Fruit fly (Drosophila melanogaster) whole organism, embryonic: ENCODE measurements around the gene usp.

Source experiments
- ATbp ChIP-seq: fragments of 200-800 bp; sonication (Bioruptor generic); optimal IDR thresholded peaks from 2 replicates; lab custom pipeline; 2017; ENCODE audit warnings: missing biosample characterization, mild to moderate bottlenecking, missing genetic modification characterization, missing genetic modification reagents
- CG10147 ChIP-seq: fragments of 200-800 bp; sonication (Bioruptor generic); optimal IDR thresholded peaks from 2 replicates; lab custom pipeline; 2019; ENCODE audit warnings: missing biosample characterization, mild to moderate bottlenecking, missing genetic modification characterization, moderate library complexity
- CG10267 ChIP-seq: fragments of 200-800 bp; sonication (Bioruptor generic); optimal IDR thresholded peaks from 2 replicates; lab custom pipeline; 2018; ENCODE audit warnings: missing biosample characterization, mild to moderate bottlenecking, missing genetic modification characterization, moderate library complexity
- CG11247 ChIP-seq: fragments of 200-800 bp; sonication (Bioruptor generic); IDR thresholded peaks from 2 replicates; pipeline ENCODE4 v1.3.6; 2022; ENCODE audit warnings: missing biosample characterization, missing genetic modification characterization
- CG12219 ChIP-seq: fragments of 200-800 bp; sonication (Bioruptor generic); optimal IDR thresholded peaks from 3 replicates; lab custom pipeline; 2018; ENCODE audit warnings: missing biosample characterization, mild to moderate bottlenecking, missing genetic modification characterization
- CG12299 ChIP-seq: fragments of 200-800 bp; sonication (Bioruptor generic); optimal IDR thresholded peaks from 2 replicates; lab custom pipeline; 2018; ENCODE audit warnings: missing biosample characterization, mild to moderate bottlenecking, missing genetic modification characterization
- CG13624 ChIP-seq: fragments of 200-800 bp; sonication (Bioruptor generic); optimal IDR thresholded peaks from 2 replicates; lab custom pipeline; 2016; ENCODE audit warnings: missing biosample characterization, missing genetic modification characterization
- CG1529 ChIP-seq: fragments of 200-800 bp; sonication (Bioruptor generic); optimal IDR thresholded peaks from 3 replicates; lab custom pipeline; 2018; ENCODE audit warnings: missing biosample characterization, missing genetic modification characterization
- CG16815 ChIP-seq: fragments of 200-800 bp; sonication (Bioruptor generic); optimal IDR thresholded peaks from 3 replicates; lab custom pipeline; 2017; ENCODE audit warnings: missing biosample characterization, mild to moderate bottlenecking, missing genetic modification characterization
- CG17328 ChIP-seq: fragments of 200-800 bp; sonication (Bioruptor generic); IDR thresholded peaks from 2 replicates; pipeline ENCODE4 v1.3.6; 2022; ENCODE audit warnings: missing biosample characterization, missing genetic modification characterization
- CG18764 ChIP-seq: fragments of 200-800 bp; sonication (Bioruptor generic); optimal IDR thresholded peaks from 3 replicates; lab custom pipeline; 2016; ENCODE audit warnings: missing biosample characterization, missing genetic modification characterization
- CG3065 ChIP-seq: fragments of 200-800 bp; sonication (Bioruptor generic); optimal IDR thresholded peaks from 2 replicates; lab custom pipeline; 2016; ENCODE audit warnings: missing biosample characterization, missing genetic modification characterization
- CG3163 ChIP-seq: fragments of 200-800 bp; sonication (Bioruptor generic); optimal IDR thresholded peaks from 3 replicates; lab custom pipeline; 2016; ENCODE audit warnings: missing biosample characterization, missing genetic modification characterization
- CG34224 ChIP-seq: fragments of 200-800 bp; sonication (Bioruptor generic); IDR thresholded peaks from 3 replicates; pipeline ENCODE4 v1.3.6; 2022; ENCODE audit warnings: missing biosample characterization, missing genetic modification characterization; ENCODE audit not compliant: partially characterized antibody
- CG4404 ChIP-seq: fragments of 200-800 bp; sonication (Bioruptor generic); IDR thresholded peaks from 2 replicates; pipeline ENCODE4 v1.3.6; 2022; ENCODE audit warnings: missing biosample characterization, missing genetic modification characterization
- CG4854 ChIP-seq: fragments of 200-800 bp; sonication (Bioruptor generic); optimal IDR thresholded peaks from 2 replicates; lab custom pipeline; 2016; ENCODE audit warnings: missing biosample characterization, missing genetic modification characterization, inconsistent platforms
- CG6175 ChIP-seq: fragments of 200-800 bp; sonication (Bioruptor generic); IDR thresholded peaks from 3 replicates; pipeline ENCODE4 v1.3.6; 2022; ENCODE audit warnings: missing biosample characterization, missing genetic modification characterization
- CG6654 ChIP-seq: fragments of 200-800 bp; sonication (Bioruptor generic); optimal IDR thresholded peaks from 2 replicates; lab custom pipeline; 2017; ENCODE audit warnings: missing biosample characterization, mild to moderate bottlenecking, missing genetic modification characterization
- CG7786 ChIP-seq: fragments of 200-800 bp; sonication (Bioruptor generic); optimal IDR thresholded peaks from 2 replicates; lab custom pipeline; 2016; ENCODE audit warnings: missing biosample characterization, missing genetic modification characterization
- CG8281 ChIP-seq: fragments of 200-800 bp; sonication (Bioruptor generic); optimal IDR thresholded peaks from 2 replicates; lab custom pipeline; 2018; ENCODE audit warnings: missing biosample characterization, mild to moderate bottlenecking, missing genetic modification characterization, moderate library complexity
- CG8359 ChIP-seq: fragments of 200-800 bp; sonication (Bioruptor generic); optimal IDR thresholded peaks from 2 replicates; lab custom pipeline; 2017; ENCODE audit warnings: missing biosample characterization, mild to moderate bottlenecking, missing genetic modification characterization, borderline replicate concordance
- CG8765 ChIP-seq: fragments of 200-800 bp; sonication (Bioruptor generic); IDR thresholded peaks from 2 replicates; pipeline ENCODE4 v1.3.6; 2022; ENCODE audit warnings: missing biosample characterization, missing genetic modification characterization
- CG8944 ChIP-seq: fragments of 200-800 bp; sonication (Bioruptor generic); optimal IDR thresholded peaks from 3 replicates; lab custom pipeline; 2016; ENCODE audit warnings: missing biosample characterization, missing genetic modification characterization
- CG9437 ChIP-seq: fragments of 200-800 bp; sonication (Bioruptor generic); optimal IDR thresholded peaks from 2 replicates; lab custom pipeline; 2018; ENCODE audit warnings: missing biosample characterization, mild to moderate bottlenecking, missing genetic modification characterization
- H2.0 ChIP-seq: fragments of 200-800 bp; sonication (Bioruptor generic); IDR thresholded peaks from 2 replicates; pipeline ENCODE4 v1.3.6; 2022; ENCODE audit warnings: missing biosample characterization, missing genetic modification characterization
- HLH54F ChIP-seq: fragments of 200-800 bp; sonication (Bioruptor generic); optimal IDR thresholded peaks from 3 replicates; lab custom pipeline; 2016; ENCODE audit warnings: missing biosample characterization, missing genetic modification characterization
- Hr39 ChIP-seq: fragments of >200 bp; optimal IDR thresholded peaks from 2 replicates; lab custom pipeline; 2017
- Lhr ChIP-seq: fragments of 200-800 bp; sonication (Bioruptor generic); optimal IDR thresholded peaks from 3 replicates; lab custom pipeline; 2017; ENCODE audit warnings: mild to moderate bottlenecking, missing biosample characterization, missing genetic modification reagents, missing genetic modification characterization
- Nf-YA ChIP-seq: fragments of 200-800 bp; sonication (Bioruptor generic); IDR thresholded peaks from 2 replicates; pipeline ENCODE4 v1.3.6; 2022; ENCODE audit warnings: missing biosample characterization, missing genetic modification characterization
- Scr ChIP-seq: fragments of 200-800 bp; sonication (Bioruptor generic); IDR thresholded peaks from 2 replicates; pipeline ENCODE4 v1.3.6; 2022; ENCODE audit warnings: missing biosample characterization, missing genetic modification characterization; ENCODE audit not compliant: partially characterized antibody
- abd-A ChIP-seq: fragments of 200-800 bp; sonication (Bioruptor generic); optimal IDR thresholded peaks from 3 replicates; lab custom pipeline; 2019; ENCODE audit warnings: missing biosample characterization, mild to moderate bottlenecking, missing genetic modification characterization, moderate library complexity
- ac ChIP-seq: fragments of 200-800 bp; sonication (Bioruptor generic); optimal IDR thresholded peaks from 3 replicates; lab custom pipeline; 2017; ENCODE audit warnings: missing biosample characterization, mild to moderate bottlenecking, missing genetic modification characterization
- al ChIP-seq: fragments of 200-800 bp; sonication (Bioruptor generic); IDR thresholded peaks from 2 replicates; pipeline ENCODE4 v1.3.6; 2022; ENCODE audit warnings: missing biosample characterization, missing genetic modification characterization
- bcd ChIP-seq: fragments of 200-800 bp; sonication (Bioruptor generic); optimal IDR thresholded peaks from 2 replicates; lab custom pipeline; 2017; ENCODE audit warnings: missing biosample characterization, mild to moderate bottlenecking, missing genetic modification characterization
- crp ChIP-seq, 2 experiments: fragments of 200-800 bp; sonication (Bioruptor generic); optimal IDR thresholded peaks; 2 replicates in 1 of 2; 3 replicates in 1 of 2; lab custom pipeline; 2017; ENCODE audit warnings: missing biosample characterization in 2 of 2, missing genetic modification characterization in 2 of 2, mild to moderate bottlenecking in 1 of 2, moderate library complexity in 1 of 2
- dimm ChIP-seq: fragments of 200-800 bp; sonication (Bioruptor generic); IDR thresholded peaks from 2 replicates; pipeline ENCODE4 v1.3.6; 2022; ENCODE audit warnings: missing biosample characterization, missing genetic modification characterization
- dmrt11E ChIP-seq: fragments of 200-800 bp; sonication (Bioruptor generic); optimal IDR thresholded peaks from 3 replicates; lab custom pipeline; 2018; ENCODE audit warnings: missing biosample characterization, mild to moderate bottlenecking, missing genetic modification characterization, moderate library complexity
- ftz-f1 ChIP-seq: fragments of 200-800 bp; sonication (Bioruptor generic); optimal IDR thresholded peaks from 2 replicates; lab custom pipeline; 2016; ENCODE audit warnings: missing biosample characterization, missing genetic modification characterization
- gcm ChIP-seq: fragments of 200-800 bp; sonication (Bioruptor generic); optimal IDR thresholded peaks from 2 replicates; lab custom pipeline; 2019; ENCODE audit warnings: missing biosample characterization, mild to moderate bottlenecking, missing genetic modification characterization, moderate library complexity
- grn ChIP-seq: fragments of 200-800 bp; sonication (Bioruptor generic); optimal IDR thresholded peaks from 3 replicates; lab custom pipeline; 2017; ENCODE audit warnings: missing biosample characterization, missing genetic modification characterization
- ham ChIP-seq: fragments of 200-800 bp; sonication (Bioruptor generic); IDR thresholded peaks from 2 replicates; pipeline ENCODE4 v1.3.6; 2022; ENCODE audit warnings: missing biosample characterization, missing genetic modification characterization
- her ChIP-seq: fragments of 200-800 bp; sonication (Bioruptor generic); optimal IDR thresholded peaks from 2 replicates; lab custom pipeline; 2016; ENCODE audit warnings: missing biosample characterization, missing genetic modification characterization
- jigr1 ChIP-seq: fragments of 200-800 bp; sonication (Bioruptor generic); IDR thresholded peaks from 3 replicates; pipeline ENCODE4 v1.3.6; 2022; ENCODE audit warnings: missing biosample characterization, missing genetic modification characterization
- knrl ChIP-seq: fragments of 200-800 bp; sonication (Bioruptor generic); IDR thresholded peaks from 3 replicates; pipeline ENCODE4 v1.3.6; 2022; ENCODE audit warnings: missing biosample characterization, missing genetic modification characterization; ENCODE audit not compliant: partially characterized antibody
- nom ChIP-seq: fragments of 200-800 bp; sonication (Bioruptor generic); optimal IDR thresholded peaks from 2 replicates; lab custom pipeline; 2017; ENCODE audit warnings: missing biosample characterization, missing genetic modification characterization, mild to moderate bottlenecking, moderate library complexity, missing genetic modification reagents
- pb ChIP-seq: fragments of 200-800 bp; sonication (Bioruptor generic); optimal IDR thresholded peaks from 3 replicates; lab custom pipeline; 2016; ENCODE audit warnings: missing biosample characterization, missing genetic modification characterization
- schlank ChIP-seq: fragments of 200-800 bp; sonication (Bioruptor generic); optimal IDR thresholded peaks from 2 replicates; lab custom pipeline; 2018; ENCODE audit warnings: missing biosample characterization, mild to moderate bottlenecking, missing genetic modification characterization
- scrt ChIP-seq: fragments of 200-800 bp; sonication (Bioruptor generic); optimal IDR thresholded peaks from 2 replicates; lab custom pipeline; 2018; ENCODE audit warnings: missing biosample characterization, mild to moderate bottlenecking, missing genetic modification characterization, moderate library complexity
- stc ChIP-seq: fragments of 200-800 bp; sonication (Bioruptor generic); IDR thresholded peaks from 2 replicates; pipeline ENCODE4 v1.3.6; 2022; ENCODE audit warnings: missing biosample characterization, missing genetic modification characterization
- tap ChIP-seq: fragments of 200-800 bp; optimal IDR thresholded peaks from 3 replicates; lab custom pipeline; 2019; ENCODE audit warnings: missing biosample characterization, mild to moderate bottlenecking, missing genetic modification characterization, moderate library complexity
- tup ChIP-seq: fragments of 200-800 bp; sonication (Bioruptor generic); optimal IDR thresholded peaks from 2 replicates; lab custom pipeline; 2016; ENCODE audit warnings: missing biosample characterization, mild to moderate bottlenecking, missing genetic modification characterization, moderate library complexity

usp gene

DNA sequence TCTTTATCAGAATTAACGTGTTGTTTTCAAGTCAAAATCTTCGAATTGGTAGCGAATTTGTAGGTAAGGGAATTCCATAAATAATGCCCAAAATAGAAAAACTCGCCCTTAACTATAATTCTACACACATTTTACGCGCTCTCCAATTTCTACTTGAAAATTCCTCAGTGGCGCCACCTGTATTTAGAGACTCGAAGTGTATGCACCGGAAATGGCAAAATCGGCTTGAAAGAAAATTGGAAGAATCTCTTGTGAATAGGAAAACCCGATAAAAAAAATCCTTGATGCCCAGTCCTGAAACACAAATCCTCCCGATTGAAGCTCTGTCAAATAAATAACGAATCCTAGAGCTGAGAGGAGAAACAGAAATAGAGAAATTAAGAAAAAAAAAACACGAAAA lies 36.3 kb downstream of the usp start (continued):
- TF ChIP-seq crp (GFP tag; optimal IDR thresholded peaks at IDR 0.05; lab: Kevin White, UChicago) (peak in 1 of 2 experiments; percentile 16), CG3065 (GFP tag; lab: Kevin White, UChicago) (peak; percentile 56), CG12219 (GFP tag; lab: Kevin White, UChicago) (peak; percentile 72), CG9437 (peak; percentile 49), dmrt11E (tag; lab: Kevin White, UChicago) (peak; percentile 42), CG8281 (tag; lab: Kevin White, UChicago) (peak; percentile 28), H2.0 (GFP tag; lab: Robert Waterston, UW) (peak; percentile 62), CG6654 (GFP tag; lab: Kevin White, UChicago) (peak; percentile 39), CG4854 (GFP tag; lab: Kevin White, UChicago) (peak; percentile 39), CG10147 (GFP tag; lab: Kevin White, UChicago) (peak; percentile 42), her (peak; percentile 74), CG8359 (GFP tag; lab: Kevin White, UChicago) (peak; percentile 34), ham (GFP tag; lab: Robert Waterston, UW) (no peak), Nf-YA (no peak), gcm (GFP tag; lab: Kevin White, UChicago) (peak; percentile 62), CG13624 (GFP tag; lab: Kevin White, UChicago) (peak; percentile 56), CG16815 (GFP tag; lab: Kevin White, UChicago) (no peak), CG17328 (0 out of 2 replicates have a peak, but pooled peaks have one; percentile 15), CG4404 (GFP tag; lab: Robert Waterston, UW) (no peak), scrt (GFP tag; lab: Kevin White, UChicago) (no peak), abd-A (no peak), grn (GFP tag; lab: Kevin White, UChicago) (no peak), CG34224 (GFP tag; lab: Robert Waterston, UW) (no peak), pb (GFP tag; lab: Kevin White, UChicago) (peak; percentile 83), stc (GFP tag; lab: Robert Waterston, UW) (peak; percentile 60), Hr39 (lab: Kevin White, UChicago) (no peak), CG1529 (GFP tag; lab: Kevin White, UChicago) (peak; percentile 60), jigr1 (GFP tag; lab: Robert Waterston, UW) (no peak), CG3163 (GFP tag; lab: Kevin White, UChicago) (peak; percentile 58), CG12299 (no peak), schlank (tag; lab: Kevin White, UChicago) (peak; percentile 61), Scr (no peak), CG18764 (peak; percentile 42), CG7786 (peak; percentile 6), CG6175 (GFP tag; lab: Robert Waterston, UW) (0 out of 3 replicates have a peak, but pooled peaks have one; percentile 42), ac (GFP tag; lab: Kevin White, UChicago) (peak; percentile 58), Lhr (GFP tag; lab: Kevin White, UChicago) (peak; percentile 60), ftz-f1 (GFP tag; lab: Kevin White, UChicago) (no peak), CG8765 (GFP tag; lab: Robert Waterston, UW) (no peak), bcd (GFP tag; lab: Kevin White, UChicago) (peak; percentile 74), tap (peak; percentile 35), al (0 out of 2 replicates have a peak, but pooled peaks have one; percentile 15), nom (GFP tag; lab: Kevin White, UChicago) (peak; percentile 39), CG10267 (tag; lab: Kevin White, UChicago) (peak; percentile 62), CG11247 (GFP tag; lab: Robert Waterston, UW) (peak; percentile 45), tup (no peak), CG8944 (GFP tag; lab: Kevin White, UChicago) (peak; percentile 12), HLH54F (GFP tag; lab: Kevin White, UChicago) (no peak), knrl (no peak), ATbp (GFP tag; lab: Kevin White, UChicago) (peak; percentile 73), dimm (GFP tag; lab: Robert Waterston, UW) (no peak)
